Worm (Caenorhabditis elegans): ENCODE measurements around the gene R12B2.2.
A peak's percentile ranks its signal among the peaks of the same experiment; 100 is the strongest.

R12B2.2 gene

ce11 chrIII:5836261-5836660 lies 29.4 kb downstream of the R12B2.2 start:
- TF ChIP-seq pha-4 (tag; optimal IDR thresholded peaks at IDR 0.05): peak; percentile 10
- TF ChIP-seq unc-39 (tag; optimal IDR thresholded peaks at IDR 0.05): no peak
- TF ChIP-seq nhr-23 (tag; optimal IDR thresholded peaks at IDR 0.05): peak; percentile 51
- peak; percentile 50 for TF ChIP-seq elt-1 (tag; optimal IDR thresholded peaks at IDR 0.05)

DNA sequence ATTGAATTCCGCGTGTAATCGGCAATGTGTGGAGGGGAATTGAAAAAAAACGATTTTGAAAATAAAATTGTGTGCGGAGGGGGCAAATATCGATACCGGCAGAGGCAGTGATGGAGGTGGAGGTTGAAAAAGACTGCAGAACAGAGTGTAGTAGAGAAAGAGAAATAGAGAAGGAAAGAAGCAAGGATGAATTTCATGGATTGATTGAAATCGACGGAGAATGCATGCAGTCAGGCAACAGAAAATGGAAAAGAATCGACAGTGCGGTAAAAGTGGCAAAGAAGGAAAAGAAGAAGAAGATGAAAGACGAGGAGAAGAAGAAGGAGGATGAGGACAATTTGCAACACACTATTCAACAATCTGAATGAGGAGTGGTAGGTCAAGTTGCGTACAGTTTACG lies 30.0 kb downstream of the R12B2.2 start, which contains the start of gene W04D12.1:
W04D12.1 (plus strand) TSS at position 111 of the 400 bp plus-strand sequence.
- TF ChIP-seq nfya-1 (tag; optimal IDR thresholded peaks at IDR 0.05; ENCODE audit: insufficient read depth): peak; percentile 19
- no peak for TF ChIP-seq lsy-12 (tag; optimal IDR thresholded peaks at IDR 0.05)
- TF ChIP-seq nhr-23 (tag; optimal IDR thresholded peaks at IDR 0.05): peak; percentile 8
- TF ChIP-seq fkh-10 (GFP tag; optimal IDR thresholded peaks at IDR 0.05): no peak
- TF ChIP-seq pha-4 (tag; optimal IDR thresholded peaks at IDR 0.05): peak; percentile 43
- no peak for TF ChIP-seq nhr-76 (tag; optimal IDR thresholded peaks at IDR 0.05)
- no peak for TF ChIP-seq nhr-67 (tag; optimal IDR thresholded peaks at IDR 0.05)
- no peak for TF ChIP-seq nhr-28 (tag; optimal IDR thresholded peaks at IDR 0.05)
- no peak for TF ChIP-seq R02D3.7 (tag; optimal IDR thresholded peaks at IDR 0.05)
- TF ChIP-seq ceh-28 (tag; optimal IDR thresholded peaks at IDR 0.05): peak; percentile 11
- TF ChIP-seq nhr-77 (tag; optimal IDR thresholded peaks at IDR 0.05): no peak
- no peak for TF ChIP-seq nhr-11 (tag; optimal IDR thresholded peaks at IDR 0.05)

DNA sequence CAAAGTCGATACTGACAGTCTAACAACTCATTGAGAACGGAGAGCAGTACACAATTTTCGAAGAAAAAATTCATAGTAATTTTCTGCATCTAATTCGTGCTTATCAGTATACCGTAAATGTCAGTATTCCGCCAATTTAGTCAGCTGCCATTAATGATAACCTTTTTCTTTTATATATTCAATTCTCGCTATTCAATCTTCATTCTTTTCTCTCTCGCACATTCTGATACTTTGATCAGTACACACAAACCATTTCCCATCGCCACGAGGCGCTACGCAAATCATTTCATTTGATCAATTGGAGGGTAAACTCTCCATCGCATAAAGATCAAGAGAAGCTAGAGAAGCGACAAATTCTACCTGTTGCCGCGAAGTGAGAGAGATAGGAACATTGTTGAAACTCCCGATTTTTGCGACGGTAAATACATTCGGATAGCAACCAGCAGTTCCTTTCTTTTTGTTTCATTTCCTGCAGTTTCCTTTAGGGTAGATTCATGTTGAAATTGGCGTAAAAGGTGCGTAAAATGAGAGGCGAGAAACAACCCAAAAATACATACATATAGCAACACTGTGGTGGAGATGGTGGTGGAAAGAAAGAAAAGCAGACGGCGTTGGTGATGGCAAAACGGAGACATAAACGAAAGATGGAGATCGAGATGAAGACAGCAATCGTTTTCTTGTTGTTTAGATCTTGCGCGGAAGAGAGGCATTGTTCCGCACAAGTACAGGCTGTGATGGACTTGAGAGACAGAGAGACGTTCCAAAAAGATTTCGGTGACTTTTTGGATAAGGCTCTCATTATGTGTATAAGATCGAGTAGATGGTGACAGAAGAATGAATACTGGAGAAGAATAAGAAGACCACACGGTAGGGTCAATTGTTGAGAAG lies 31.6 kb downstream of the R12B2.2 start:
- TF ChIP-seq R02D3.7 (tag; optimal IDR thresholded peaks at IDR 0.05): no peak
- no peak for TF ChIP-seq zag-1 (tag; optimal IDR thresholded peaks at IDR 0.05)
- TF ChIP-seq nhr-237 (tag; optimal IDR thresholded peaks at IDR 0.05): no peak
- TF ChIP-seq elt-2 (tag; optimal IDR thresholded peaks at IDR 0.05): peak; percentile 95
- TF ChIP-seq nhr-76 (tag; optimal IDR thresholded peaks at IDR 0.05): no peak
- TF ChIP-seq aly-2 (tag; optimal IDR thresholded peaks at IDR 0.05): no peak
- no peak for TF ChIP-seq unc-62 (GFP tag; optimal IDR thresholded peaks at IDR 0.05)
- TF ChIP-seq lin-15B (tag; optimal IDR thresholded peaks at IDR 0.05): no peak
- no peak for TF ChIP-seq fos-1 (tag; optimal IDR thresholded peaks at IDR 0.05)
- no peak for TF ChIP-seq fkh-10 (GFP tag; optimal IDR thresholded peaks at IDR 0.05)
- no peak for TF ChIP-seq ceh-16 (tag; optimal IDR thresholded peaks at IDR 0.05)
- no peak for TF ChIP-seq nhr-12 (tag; optimal IDR thresholded peaks at IDR 0.05)
- TF ChIP-seq tbx-2 (tag; optimal IDR thresholded peaks at IDR 0.05): no peak
- TF ChIP-seq elt-1 (tag; optimal IDR thresholded peaks at IDR 0.05): peak; percentile 59
- no peak for TF ChIP-seq sea-2 (GFP tag; optimal IDR thresholded peaks at IDR 0.05)
- no peak for TF ChIP-seq snpc-4 (tag; optimal IDR thresholded peaks at IDR 0.05)
- TF ChIP-seq ztf-4 (tag; optimal IDR thresholded peaks at IDR 0.05): no peak
- TF ChIP-seq ceh-82 (tag; optimal IDR thresholded peaks at IDR 0.05): no peak
- TF ChIP-seq daf-12 (tag; optimal IDR thresholded peaks at IDR 0.05): no peak
- no peak for TF ChIP-seq egl-27 (tag; optimal IDR thresholded peaks at IDR 0.05)
- no peak for TF ChIP-seq skn-1 (tag; optimal IDR thresholded peaks at IDR 0.05)
- TF ChIP-seq fkh-2 (tag; optimal IDR thresholded peaks at IDR 0.05): no peak
- TF ChIP-seq pqm-1 (tag; optimal IDR thresholded peaks at IDR 0.05): peak; percentile 93
- no peak for TF ChIP-seq lin-39 (tag; optimal IDR thresholded peaks at IDR 0.05)
- TF ChIP-seq ama-1 (optimal IDR thresholded peaks at IDR 0.05): peak; percentile 73
- TF ChIP-seq ZK546.5 (tag; optimal IDR thresholded peaks at IDR 0.05): no peak
- no peak for TF ChIP-seq nhr-67 (tag; optimal IDR thresholded peaks at IDR 0.05)
- peak; percentile 46 for TF ChIP-seq nhr-23 (tag; optimal IDR thresholded peaks at IDR 0.05)
- TF ChIP-seq mml-1 (tag; optimal IDR thresholded peaks at IDR 0.05): no peak
- TF ChIP-seq nhr-11 (tag; optimal IDR thresholded peaks at IDR 0.05): no peak
- TF ChIP-seq mdl-1 (tag; optimal IDR thresholded peaks at IDR 0.05): peak; percentile 11
- TF ChIP-seq egl-5 (tag; optimal IDR thresholded peaks at IDR 0.05): no peak
- peak; percentile 35 for TF ChIP-seq jun-1 (tag; optimal IDR thresholded peaks at IDR 0.05)
- no peak for TF ChIP-seq ceh-28 (tag; optimal IDR thresholded peaks at IDR 0.05)
- no peak for TF ChIP-seq eor-1 (tag; optimal IDR thresholded peaks at IDR 0.05)
- peak; percentile 14 for TF ChIP-seq nfya-1 (tag; optimal IDR thresholded peaks at IDR 0.05; ENCODE audit: insufficient read depth)
- TF ChIP-seq hmg-11 (tag; optimal IDR thresholded peaks at IDR 0.05): no peak
- TF ChIP-seq ceh-9 (tag; optimal IDR thresholded peaks at IDR 0.05): no peak
- TF ChIP-seq pha-4 (tag; optimal IDR thresholded peaks at IDR 0.05): peak; percentile 75
- TF ChIP-seq ztf-11 (tag; optimal IDR thresholded peaks at IDR 0.05): no peak
- TF ChIP-seq lsy-12 (tag; optimal IDR thresholded peaks at IDR 0.05): peak; percentile 53
- TF ChIP-seq nhr-43 (tag; optimal IDR thresholded peaks at IDR 0.05; ENCODE audit: poor library complexity, severe bottlenecking): peak; percentile 44
- no peak for TF ChIP-seq unc-39 (tag; optimal IDR thresholded peaks at IDR 0.05)
- TF ChIP-seq elt-3 (tag; optimal IDR thresholded peaks at IDR 0.05): no peak
- no peak for TF ChIP-seq nhr-25 (tag; optimal IDR thresholded peaks at IDR 0.05)
